Worm (Caenorhabditis elegans) whole organism, late embryonic: Measurements from ENCODE around the gene sipa-1.

Source experiments
- C38D4.7 ChIP-seq: fragments of 200-800 bp; sonication (Bioruptor generic); optimal IDR thresholded peaks from 2 replicates; lab custom pipeline; 2018; ENCODE audit warnings: mild to moderate bottlenecking, missing genetic modification characterization, moderate library complexity, missing compliant biosample characterization
- K02D7.2 ChIP-seq: sonication (generic microtip); optimal IDR thresholded peaks from 2 replicates; lab custom pipeline; 2017; ENCODE audit warnings: mild to moderate bottlenecking, missing genetic modification characterization, missing compliant biosample characterization
- T23F11.4 ChIP-seq: fragments of 200-800 bp; sonication (Bioruptor generic); optimal IDR thresholded peaks from 2 replicates; lab custom pipeline; 2018; ENCODE audit warnings: mild to moderate bottlenecking, missing genetic modification characterization, missing compliant biosample characterization
- Y22D7AL.16 ChIP-seq: sonication (generic microtip); optimal IDR thresholded peaks from 2 replicates; lab custom pipeline; 2016; ENCODE audit warnings: missing genetic modification characterization, missing compliant biosample characterization
- ahr-1 ChIP-seq: sonication (generic microtip); optimal IDR thresholded peaks from 2 replicates; lab custom pipeline; 2016; ENCODE audit warnings: missing genetic modification characterization, missing compliant biosample characterization
- ceh-18 ChIP-seq: sonication (generic microtip); optimal IDR thresholded peaks from 2 replicates; lab custom pipeline; 2016; ENCODE audit warnings: missing genetic modification characterization, missing compliant biosample characterization
- ceh-19 ChIP-seq: fragments of 200-800 bp; sonication (Bioruptor generic); optimal IDR thresholded peaks from 2 replicates; lab custom pipeline; 2018; ENCODE audit warnings: mild to moderate bottlenecking, missing genetic modification characterization, missing compliant biosample characterization
- ceh-2 ChIP-seq: sonication (generic microtip); optimal IDR thresholded peaks from 2 replicates; lab custom pipeline; 2016; ENCODE audit warnings: missing genotype, missing genetic modification characterization, missing compliant biosample characterization
- ceh-22 ChIP-seq: sonication (generic microtip); optimal IDR thresholded peaks from 2 replicates; lab custom pipeline; 2017; ENCODE audit warnings: missing biosample characterization, missing genetic modification characterization
- ceh-24 ChIP-seq: sonication (generic microtip); optimal IDR thresholded peaks from 2 replicates; lab custom pipeline; 2016; ENCODE audit warnings: mild to moderate bottlenecking, missing genetic modification characterization, missing compliant biosample characterization
- ceh-30 ChIP-seq: fragments of 150-350 bp; optimal IDR thresholded peaks from 2 replicates; lab custom pipeline; 2014; ENCODE audit warnings: missing biosample characterization, missing genetic modification characterization
- ceh-34 ChIP-seq: sonication (generic microtip); optimal IDR thresholded peaks from 2 replicates; lab custom pipeline; 2016; ENCODE audit warnings: mild to moderate bottlenecking, missing genetic modification characterization, missing compliant biosample characterization
- ceh-45 ChIP-seq: fragments of 200-800 bp; sonication (Bioruptor generic); IDR thresholded peaks from 2 replicates; pipeline ENCODE4 v1.3.6; 2022; ENCODE audit warnings: missing genetic modification reagents, missing genetic modification characterization, missing compliant biosample characterization
- ceh-48 ChIP-seq: sonication (generic microtip); optimal IDR thresholded peaks from 2 replicates; lab custom pipeline; 2016; ENCODE audit warnings: missing genetic modification characterization, inconsistent platforms, missing compliant biosample characterization
- ceh-6 ChIP-seq: fragments of 200-800 bp; sonication (Bioruptor generic); optimal IDR thresholded peaks from 2 replicates; lab custom pipeline; 2018; ENCODE audit warnings: mild to moderate bottlenecking, missing genetic modification characterization, missing compliant biosample characterization
- ceh-9 ChIP-seq: sonication (generic microtip); optimal IDR thresholded peaks from 2 replicates; lab custom pipeline; 2016; ENCODE audit warnings: mild to moderate bottlenecking, missing genetic modification characterization, inconsistent platforms, missing compliant biosample characterization
- dve-1 ChIP-seq: sonication (generic microtip); optimal IDR thresholded peaks from 2 replicates; lab custom pipeline; 2017; ENCODE audit warnings: antibody characterized with exemption, mild to moderate bottlenecking, missing genetic modification characterization, missing compliant biosample characterization
- elt-2 ChIP-seq: sonication (generic microtip); optimal IDR thresholded peaks from 2 replicates; lab custom pipeline; 2016; ENCODE audit warnings: missing genetic modification reagents, missing genetic modification characterization, missing compliant biosample characterization
- fax-1 ChIP-seq: sonication (generic microtip); optimal IDR thresholded peaks from 2 replicates; lab custom pipeline; 2016; ENCODE audit warnings: missing genotype, missing genetic modification characterization, missing compliant biosample characterization
- hlh-13 ChIP-seq: fragments of 200-800 bp; sonication (Bioruptor generic); optimal IDR thresholded peaks from 2 replicates; lab custom pipeline; 2018; ENCODE audit warnings: mild to moderate bottlenecking, missing genetic modification characterization, missing compliant biosample characterization
- hlh-15 ChIP-seq: sonication (generic microtip); optimal IDR thresholded peaks from 2 replicates; lab custom pipeline; 2016; ENCODE audit warnings: missing genetic modification characterization, missing compliant biosample characterization
- hlh-6 ChIP-seq: sonication (generic microtip); optimal IDR thresholded peaks from 2 replicates; lab custom pipeline; 2016; ENCODE audit warnings: missing genotype, missing genetic modification characterization, missing compliant biosample characterization
- hlh-8 ChIP-seq: sonication (generic microtip); optimal IDR thresholded peaks from 2 replicates; lab custom pipeline; 2016; ENCODE audit warnings: missing genotype, missing genetic modification characterization, missing compliant biosample characterization
- lim-6 ChIP-seq: sonication (generic microtip); optimal IDR thresholded peaks from 2 replicates; lab custom pipeline; 2016; ENCODE audit warnings: missing genetic modification characterization, missing compliant biosample characterization
- lin-11 ChIP-seq: fragments of 200-800 bp; sonication (Bioruptor generic); optimal IDR thresholded peaks from 2 replicates; lab custom pipeline; 2018; ENCODE audit warnings: mild to moderate bottlenecking, missing genetic modification characterization, missing compliant biosample characterization
- madf-2 ChIP-seq: sonication (generic microtip); optimal IDR thresholded peaks from 2 replicates; lab custom pipeline; 2017; ENCODE audit warnings: missing genetic modification characterization, missing compliant biosample characterization
- mec-3 ChIP-seq: sonication (generic microtip); optimal IDR thresholded peaks from 2 replicates; lab custom pipeline; 2016; ENCODE audit warnings: borderline replicate concordance, missing genetic modification characterization, missing compliant biosample characterization
- odd-2 ChIP-seq: sonication (generic microtip); optimal IDR thresholded peaks from 2 replicates; lab custom pipeline; 2017; ENCODE audit warnings: antibody characterized with exemption, mild to moderate bottlenecking, missing genetic modification characterization, missing compliant biosample characterization
- pag-3 ChIP-seq: sonication (generic microtip); optimal IDR thresholded peaks from 2 replicates; lab custom pipeline; 2016; ENCODE audit warnings: missing compliant biosample characterization, missing genetic modification characterization, borderline replicate concordance
- pax-1 ChIP-seq: fragments of 150-350 bp; optimal IDR thresholded peaks from 2 replicates; lab custom pipeline; 2014; ENCODE audit warnings: missing biosample characterization, missing genetic modification characterization
- pha-2 ChIP-seq: sonication (generic microtip); optimal IDR thresholded peaks from 2 replicates; lab custom pipeline; 2017; ENCODE audit warnings: mild to moderate bottlenecking, missing genetic modification characterization, missing compliant biosample characterization
- pha-4 ChIP-seq: fragments of 150-350 bp; optimal IDR thresholded peaks from 2 replicates; lab custom pipeline; 2018; ENCODE audit warnings: missing biosample characterization, missing genetic modification reagents, missing genetic modification characterization
- pros-1 ChIP-seq: fragments of 150-350 bp; optimal IDR thresholded peaks from 2 replicates; lab custom pipeline; 2014; ENCODE audit warnings: missing biosample characterization, missing genetic modification reagents, missing genetic modification characterization
- ref-2 ChIP-seq: sonication (generic microtip); optimal IDR thresholded peaks from 2 replicates; lab custom pipeline; 2016; ENCODE audit warnings: missing genetic modification characterization, missing compliant biosample characterization
- rnt-1 ChIP-seq: sonication (generic microtip); optimal IDR thresholded peaks from 2 replicates; lab custom pipeline; 2016; ENCODE audit warnings: missing genetic modification characterization, missing compliant biosample characterization
- sox-2 ChIP-seq: fragments of 200-800 bp; sonication (Bioruptor generic); IDR thresholded peaks from 2 replicates; pipeline ENCODE4 v1.3.6; 2022; ENCODE audit warnings: missing genetic modification reagents, missing genetic modification characterization, missing compliant biosample characterization
- syd-9 ChIP-seq: sonication (generic microtip); optimal IDR thresholded peaks from 2 replicates; lab custom pipeline; 2016; ENCODE audit warnings: mild to moderate bottlenecking, missing genetic modification characterization, moderate library complexity, missing compliant biosample characterization
- tbx-2 ChIP-seq: sonication (generic microtip); optimal IDR thresholded peaks from 2 replicates; lab custom pipeline; 2016; ENCODE audit warnings: missing genetic modification characterization, missing compliant biosample characterization
- tbx-7 ChIP-seq: sonication (generic microtip); optimal IDR thresholded peaks from 2 replicates; lab custom pipeline; 2016; ENCODE audit warnings: missing genotype, missing genetic modification characterization, missing compliant biosample characterization
- unc-3 ChIP-seq, 2 experiments: fragments of 200-800 bp in 1 of 2; sonication (Bioruptor generic) in 1 of 2; sonication (generic microtip) in 1 of 2; conservative IDR thresholded peaks in 1 of 2; optimal IDR thresholded peaks in 1 of 2; 2 replicates each; pipeline versions ENCODE4 v1.3.6 to Lab custom; 2016 to 2022; ENCODE audit warnings: missing compliant biosample characterization in 2 of 2, missing genetic modification characterization in 2 of 2, missing genetic modification reagents in 1 of 2
- unc-86 ChIP-seq: sonication (generic microtip); optimal IDR thresholded peaks from 2 replicates; lab custom pipeline; 2016; ENCODE audit warnings: missing genetic modification characterization, missing compliant biosample characterization

Gene sipa-1

ce11 chrV:11598807-11599206 is 38.3 kb downstream of the sipa-1 start, which contains the start of gene srx-84:
srx-84 (plus strand) TSS chrV:11599107.
- TF ChIP-seq tbx-7 (tag; lab: Kevin White, UChicago) = no peak
- no peak for TF ChIP-seq ahr-1
- TF ChIP-seq sox-2 (GFP tag; lab: Robert Waterston, UW) = no peak
- no peak for TF ChIP-seq ceh-24
- TF ChIP-seq pax-1 (tag; lab: Kevin White, UChicago) = no peak
- TF ChIP-seq Y22D7AL.16 (tag; lab: Kevin White, UChicago) = no peak
- no peak for TF ChIP-seq ceh-2 (tag; lab: Kevin White, UChicago)
- no peak for TF ChIP-seq pag-3 (tag; lab: Kevin White, UChicago)
- no peak for TF ChIP-seq ceh-9 (tag; lab: Kevin White, UChicago)
- TF ChIP-seq tbx-2 = no peak
- no peak for TF ChIP-seq unc-86 (tag; lab: Kevin White, UChicago)
- no peak for TF ChIP-seq elt-2
- TF ChIP-seq ceh-48 (tag; lab: Kevin White, UChicago) = no peak
- TF ChIP-seq hlh-6 (tag; lab: Kevin White, UChicago) = no peak
- TF ChIP-seq C38D4.7 = no peak
- no peak for TF ChIP-seq hlh-13
- no peak for TF ChIP-seq mec-3 (tag; lab: Kevin White, UChicago)
- no peak for TF ChIP-seq ceh-6 (GFP tag; lab: Kevin White, UChicago)
- no peak for TF ChIP-seq ref-2 (tag; lab: Kevin White, UChicago)
- no peak for TF ChIP-seq T23F11.4
- TF ChIP-seq, all 69 proteins: peak for 0

ce11 chrV:11593888-11594287 is 43.2 kb downstream of the sipa-1 start:
- TF ChIP-seq ceh-30 (no peak), ceh-6 (GFP tag; lab: Kevin White, UChicago) (no peak), ceh-22 (no peak), ceh-19 (no peak), syd-9 (tag; lab: Kevin White, UChicago) (no peak), pha-2 (tag; lab: Kevin White, UChicago) (no peak), pros-1 (tag; lab: Kevin White, UChicago) (no peak)
- TF ChIP-seq, all 69 proteins: peak for 0

DNA sequence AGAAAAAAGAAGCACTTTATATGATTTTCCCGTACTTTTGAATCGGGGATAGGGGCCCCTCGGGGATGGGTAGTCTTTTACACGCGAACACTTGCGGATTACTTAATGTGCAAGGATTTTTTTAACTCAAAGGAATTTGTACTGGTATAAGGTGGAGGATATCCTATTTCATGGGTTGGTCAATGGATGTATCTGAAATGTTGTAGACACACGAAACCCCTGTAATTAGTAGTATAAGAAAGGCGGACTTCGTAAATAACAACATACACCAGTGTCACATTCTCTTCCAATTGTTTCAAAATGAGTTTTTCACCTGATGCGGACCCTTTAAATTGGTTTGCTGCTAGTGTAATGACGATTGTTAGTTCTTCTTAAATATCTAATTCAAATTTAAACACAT is 43.7 kb downstream of the sipa-1 start, which contains the start of gene srx-80:
srx-80 (plus strand) TSS at position 301 of the 400 bp plus-strand sequence.
- TF ChIP-seq ceh-45 (no peak), lim-6 (tag; lab: Kevin White, UChicago) (no peak), pha-4 (no peak), ceh-18 (no peak), C38D4.7 (no peak), madf-2 (tag; lab: Kevin White, UChicago) (no peak), hlh-8 (tag; lab: Kevin White, UChicago) (no peak), unc-3 (GFP tag; conservative IDR thresholded peaks at IDR 0.05; lab: Robert Waterston, UW) (no peak), unc-3 (tag; optimal IDR thresholded peaks at IDR 0.05; lab: Kevin White, UChicago) (no peak), lin-11 (tag; lab: Kevin White, UChicago) (no peak), fax-1 (tag; lab: Kevin White, UChicago) (no peak), ref-2 (tag; lab: Kevin White, UChicago) (no peak), dve-1 (tag; lab: Kevin White, UChicago) (no peak), rnt-1 (tag; lab: Kevin White, UChicago) (no peak), hlh-13 (no peak), K02D7.2 (no peak), odd-2 (no peak), pha-2 (tag; lab: Kevin White, UChicago) (no peak), ceh-34 (tag; lab: Kevin White, UChicago) (no peak), hlh-15 (tag; lab: Kevin White, UChicago) (no peak)
